Worm (Caenorhabditis elegans) whole organism, midembryonic: ENCODE measurements around the gene str-94.

Experiments
- T22C8.4 ChIP-seq: fragments of 200-800 bp; sonication (Bioruptor generic); IDR thresholded peaks from 2 replicates; pipeline ENCODE4 v1.3.6; 2022; ENCODE audit warnings: missing genetic modification characterization, missing compliant biosample characterization
- cog-1 ChIP-seq: sonication (generic microtip); optimal IDR thresholded peaks from 2 replicates; lab custom pipeline; 2016; ENCODE audit warnings: missing genetic modification characterization, missing compliant biosample characterization
- flt-1 ChIP-seq: fragments of 200-800 bp; sonication (Bioruptor generic); IDR thresholded peaks from 2 replicates; pipeline ENCODE4 v1.3.6; 2022; ENCODE audit warnings: missing genetic modification characterization, missing compliant biosample characterization
- klf-2 ChIP-seq: fragments of 200-800 bp; sonication (Bioruptor generic); conservative IDR thresholded peaks from 2 replicates; pipeline ENCODE4 v1.3.6; 2022; ENCODE audit warnings: missing genetic modification reagents, missing genetic modification characterization, missing compliant biosample characterization
- med-1 ChIP-seq: sonication (generic microtip); optimal IDR thresholded peaks from 2 replicates; lab custom pipeline; 2017; ENCODE audit warnings: missing genetic modification characterization, mild to moderate bottlenecking, missing compliant biosample characterization, antibody characterized with exemption, missing genetic modification reagents; ENCODE audit not compliant: insufficient read depth
- ref-1 ChIP-seq: fragments of 200-800 bp; sonication (Bioruptor generic); conservative IDR thresholded peaks from 2 replicates; pipeline ENCODE4 v1.3.6; 2022; ENCODE audit warnings: missing genetic modification reagents, missing genetic modification characterization, missing compliant biosample characterization
- tab-1 ChIP-seq: fragments of 200-800 bp; sonication (Bioruptor generic); IDR thresholded peaks from 2 replicates; pipeline ENCODE4 v1.3.6; 2022; ENCODE audit warnings: missing genetic modification characterization, missing compliant biosample characterization
- ztf-23 ChIP-seq: fragments of 200-800 bp; sonication (Bioruptor generic); IDR thresholded peaks from 2 replicates; pipeline ENCODE4 v1.3.6; 2022; ENCODE audit warnings: missing genetic modification reagents, missing genetic modification characterization, missing compliant biosample characterization
- ztf-29 ChIP-seq: fragments of 200-800 bp; sonication (Bioruptor generic); IDR thresholded peaks from 2 replicates; pipeline ENCODE4 v1.3.6; 2022; ENCODE audit warnings: missing genetic modification reagents, missing genetic modification characterization, missing compliant biosample characterization

str-94 gene

ce11 chrV:9255480-9255879 is 6.4 kb upstream of the str-94 start:
- TF ChIP-seq ztf-23 (GFP tag; lab: Robert Waterston, UW) (no peak), flt-1 (GFP tag; lab: Robert Waterston, UW) (no peak), ztf-29 (no peak), ref-1 (no peak), klf-2 (GFP tag; lab: Robert Waterston, UW) (no peak), cog-1 (tag; lab: Kevin White, UChicago) (no peak), T22C8.4 (GFP tag; lab: Robert Waterston, UW) (no peak), med-1 (GFP tag; lab: Kevin White, UChicago) (no peak), tab-1 (GFP tag; lab: Robert Waterston, UW) (no peak)

- TF ChIP-seq cog-1 (tag; lab: Kevin White, UChicago): no peak
- no peak for TF ChIP-seq ztf-23 (GFP tag; lab: Robert Waterston, UW)
- no peak for TF ChIP-seq flt-1 (GFP tag; lab: Robert Waterston, UW)
- TF ChIP-seq med-1 (GFP tag; lab: Kevin White, UChicago): no peak
- no peak for TF ChIP-seq tab-1 (GFP tag; lab: Robert Waterston, UW)
- TF ChIP-seq klf-2 (GFP tag; lab: Robert Waterston, UW): no peak
- TF ChIP-seq ztf-29: no peak
- TF ChIP-seq ref-1: no peak
- no peak for TF ChIP-seq T22C8.4 (GFP tag; lab: Robert Waterston, UW)
Measured at ce11 chrV:9254012-9254696, 5.0 kb upstream of the str-94 start, which contains the start of gene F07C3.9. Gene F07C3.9 (minus strand): TSS chrV:9254646.

ce11 chrV:9249932-9250331 is 826 bp upstream of the str-94 start, which contains the start of gene ptd-2:
Gene ptd-2 (plus strand): TSS chrV:9250232.
- no peak for TF ChIP-seq ztf-29

- no peak for TF ChIP-seq tab-1 (GFP tag; lab: Robert Waterston, UW)
- TF ChIP-seq T22C8.4 (GFP tag; lab: Robert Waterston, UW): no peak
- no peak for TF ChIP-seq flt-1 (GFP tag; lab: Robert Waterston, UW)
- no peak for TF ChIP-seq ref-1
- no peak for TF ChIP-seq klf-2 (GFP tag; lab: Robert Waterston, UW)
- no peak for TF ChIP-seq ztf-23 (GFP tag; lab: Robert Waterston, UW)
- no peak for TF ChIP-seq cog-1 (tag; lab: Kevin White, UChicago)
- TF ChIP-seq med-1 (GFP tag; lab: Kevin White, UChicago): no peak
- no peak for TF ChIP-seq ztf-29
Measured at ce11 chrV:9247416-9247815, 1.7 kb downstream of the str-94 start.

- TF ChIP-seq ref-1: no peak
Measured at ce11 chrV:9246260-9246659, 2.8 kb downstream of the str-94 start, which contains the start of gene aat-2. Gene aat-2 (minus strand): TSS chrV:9246360.

- no peak for TF ChIP-seq ref-1
- no peak for TF ChIP-seq cog-1 (tag; lab: Kevin White, UChicago)
- no peak for TF ChIP-seq ztf-29
- TF ChIP-seq T22C8.4 (GFP tag; lab: Robert Waterston, UW): no peak
- TF ChIP-seq flt-1 (GFP tag; lab: Robert Waterston, UW): no peak
- no peak for TF ChIP-seq klf-2 (GFP tag; lab: Robert Waterston, UW)
- TF ChIP-seq ztf-23 (GFP tag; lab: Robert Waterston, UW): no peak
- TF ChIP-seq tab-1 (GFP tag; lab: Robert Waterston, UW): no peak
Measured at ce11 chrV:9243171-9243996, 5.7 kb downstream of the str-94 start, which contains the start of gene glo-4. Gene glo-4 (minus strand): TSS chrV:9243221.

ce11 chrV:9232296-9232695 is 16.8 kb downstream of the str-94 start, which contains the start of gene F07C3.3:
Gene F07C3.3 (minus strand): TSS chrV:9232396.
- no peak for TF ChIP-seq tab-1 (GFP tag; lab: Robert Waterston, UW)
- TF ChIP-seq med-1 (GFP tag; lab: Kevin White, UChicago): no peak
- TF ChIP-seq ref-1: no peak
- TF ChIP-seq klf-2 (GFP tag; lab: Robert Waterston, UW): no peak
- TF ChIP-seq ztf-23 (GFP tag; lab: Robert Waterston, UW): no peak
- TF ChIP-seq cog-1 (tag; lab: Kevin White, UChicago): no peak
- no peak for TF ChIP-seq ztf-29
- no peak for TF ChIP-seq flt-1 (GFP tag; lab: Robert Waterston, UW)
- TF ChIP-seq T22C8.4 (GFP tag; lab: Robert Waterston, UW): no peak

- TF ChIP-seq flt-1 (GFP tag; lab: Robert Waterston, UW) (no peak), ref-1 (no peak), klf-2 (GFP tag; lab: Robert Waterston, UW) (no peak), T22C8.4 (GFP tag; lab: Robert Waterston, UW) (no peak), ztf-23 (GFP tag; lab: Robert Waterston, UW) (no peak), tab-1 (GFP tag; lab: Robert Waterston, UW) (no peak), med-1 (GFP tag; lab: Kevin White, UChicago) (no peak), ztf-29 (no peak), cog-1 (tag; lab: Kevin White, UChicago) (no peak)
Measured at ce11 chrV:9225675-9226144, 23.4 kb downstream of the str-94 start, which contains the start of gene F07C3.2. Gene F07C3.2 (plus strand): TSS chrV:9226094.

ce11 chrV:9224981-9225380 is 24.1 kb downstream of the str-94 start:
- no peak for TF ChIP-seq flt-1 (GFP tag; lab: Robert Waterston, UW)
